Fruit fly (Drosophila melanogaster): ENCODE measurements around the gene CG7600.

The CG7600 gene

dm6 chr3L:11242410-11243291, 32.1 kb downstream of the CG7600 start (continued):
- 0 out of 4 replicates have a peak, but pooled peaks have one; percentile 33 for TF ChIP-seq chinmo (GFP tag; IDR thresholded peaks at IDR 0.05; ENCODE audit: partially characterized antibody)
- TF ChIP-seq oc (tag; optimal IDR thresholded peaks at IDR 0.05): no peak
- TF ChIP-seq en (GFP tag; optimal IDR thresholded peaks at IDR 0.05): no peak
- TF ChIP-seq CG30431 (GFP tag; optimal IDR thresholded peaks at IDR 0.05): no peak
- TF ChIP-seq CG34224 (GFP tag; IDR thresholded peaks at IDR 0.05; ENCODE audit: partially characterized antibody): no peak
- 0 out of 2 replicates have a peak, but pooled peaks have one; percentile 22 for TF ChIP-seq stc (GFP tag; IDR thresholded peaks at IDR 0.05)
- no peak for TF ChIP-seq bigmax (GFP tag; optimal IDR thresholded peaks at IDR 0.05)
- no peak for TF ChIP-seq toy (GFP tag; IDR thresholded peaks at IDR 0.05)
- no peak for TF ChIP-seq CG10366 (GFP tag; IDR thresholded peaks at IDR 0.05)
- TF ChIP-seq gem (tag; optimal IDR thresholded peaks at IDR 0.05): no peak
- peak; percentile 22 for TF ChIP-seq yki (optimal IDR thresholded peaks at IDR 0.05)
- no peak for TF ChIP-seq CG11456 (GFP tag; IDR thresholded peaks at IDR 0.05)
- peak; percentile 78 for TF ChIP-seq zf30C (GFP tag; optimal IDR thresholded peaks at IDR 0.05)
- TF ChIP-seq mirr (GFP tag; optimal IDR thresholded peaks at IDR 0.05): peak; percentile 85
- no peak for TF ChIP-seq CG10209 (GFP tag; optimal IDR thresholded peaks at IDR 0.05)
- no peak for TF ChIP-seq CG8765 (GFP tag; IDR thresholded peaks at IDR 0.05)
- no peak for TF ChIP-seq Gug (GFP tag; IDR thresholded peaks at IDR 0.05)
- no peak for TF ChIP-seq emc (GFP tag; optimal IDR thresholded peaks at IDR 0.05)
- TF ChIP-seq Dip3 (GFP tag; optimal IDR thresholded peaks at IDR 0.05): no peak
- peak; percentile 62 for TF ChIP-seq sens (GFP tag)
- TF ChIP-seq CG9437 (GFP tag; optimal IDR thresholded peaks at IDR 0.05): no peak
- TF ChIP-seq CG8478 (optimal IDR thresholded peaks at IDR 0.05): no peak
- peak; percentile 56 for TF ChIP-seq CG1832 (GFP tag; optimal IDR thresholded peaks at IDR 0.05)
- TF ChIP-seq jing (GFP tag; optimal IDR thresholded peaks at IDR 0.05): no peak
- TF ChIP-seq CG8290 (GFP tag; optimal IDR thresholded peaks at IDR 0.05): no peak
- peak in 1 of 2 experiments; percentile 29 for TF ChIP-seq CG8290 (tag; optimal IDR thresholded peaks at IDR 0.05)
- TF ChIP-seq CG2120 (GFP tag; optimal IDR thresholded peaks at IDR 0.05): no peak
- TF ChIP-seq Hr51 (GFP tag; optimal IDR thresholded peaks at IDR 0.05): no peak
- no peak for TF ChIP-seq CrebB (tag; optimal IDR thresholded peaks at IDR 0.05)
- no peak for TF ChIP-seq CG11504 (tag; optimal IDR thresholded peaks at IDR 0.05)
- peak; percentile 92 for TF ChIP-seq Med (GFP tag)
- TF ChIP-seq Hmx (GFP tag; optimal IDR thresholded peaks at IDR 0.05): no peak
- TF ChIP-seq CG10321 (GFP tag; IDR thresholded peaks at IDR 0.05): no peak
- TF ChIP-seq CG15479 (GFP tag; optimal IDR thresholded peaks at IDR 0.05): peak; percentile 85

DNA sequence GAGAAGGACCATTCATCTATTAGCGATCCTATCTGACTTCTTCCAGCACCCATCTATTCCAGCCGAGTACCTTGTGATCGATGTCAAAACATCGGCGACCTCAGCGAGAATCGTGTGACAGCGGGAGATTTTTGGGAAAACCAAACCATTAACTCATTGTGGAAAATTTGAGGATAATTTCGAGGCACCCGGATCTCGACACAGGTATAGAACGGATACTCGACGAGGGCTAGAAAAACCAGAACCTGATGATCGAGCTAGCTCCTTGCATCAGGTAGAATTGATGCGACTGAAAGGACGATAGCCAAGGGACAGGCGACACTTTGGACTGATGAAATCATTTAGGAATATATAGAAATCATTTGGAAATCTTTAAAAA, 32.7 kb downstream of the CG7600 start:
- TF ChIP-seq CG2199 (GFP tag; IDR thresholded peaks at IDR 0.05): 0 out of 3 replicates have a peak, but pooled peaks have one; percentile 37
- TF ChIP-seq ERR (GFP tag; optimal IDR thresholded peaks at IDR 0.05): no peak
- TF ChIP-seq psq (GFP tag; optimal IDR thresholded peaks at IDR 0.05): no peak
- TF ChIP-seq Mrtf (GFP tag; IDR thresholded peaks at IDR 0.05): no peak
- peak; percentile 93 for TF ChIP-seq zen (tag; optimal IDR thresholded peaks at IDR 0.05)
- peak; percentile 37 for TF ChIP-seq cad (GFP tag; optimal IDR thresholded peaks at IDR 0.05)
- TF ChIP-seq inv (GFP tag; IDR thresholded peaks at IDR 0.05; ENCODE audit: partially characterized antibody): no peak
- no peak for TF ChIP-seq Dek (tag; optimal IDR thresholded peaks at IDR 0.05)
- no peak for TF ChIP-seq Bdp1 (GFP tag; optimal IDR thresholded peaks at IDR 0.05)
- peak; percentile 12 for TF ChIP-seq hth (optimal IDR thresholded peaks at IDR 0.05)
- TF ChIP-seq tll (GFP tag; optimal IDR thresholded peaks at IDR 0.05): peak in 1 of 2 experiments; percentile 86
- TF ChIP-seq CG15479 (GFP tag; optimal IDR thresholded peaks at IDR 0.05): peak; percentile 53
- no peak for TF ChIP-seq sens-2 (GFP tag; IDR thresholded peaks at IDR 0.05)
- no peak for TF ChIP-seq Doc3 (GFP tag; IDR thresholded peaks at IDR 0.05; ENCODE audit: partially characterized antibody)
- no peak for TF ChIP-seq trem (tag; optimal IDR thresholded peaks at IDR 0.05)
- no peak for TF ChIP-seq CG8388 (GFP tag; optimal IDR thresholded peaks at IDR 0.05)
- TF ChIP-seq sim (GFP tag; IDR thresholded peaks at IDR 0.05): no peak
- no peak for TF ChIP-seq CG7987 (GFP tag; optimal IDR thresholded peaks at IDR 0.05)
- TF ChIP-seq dati (GFP tag; IDR thresholded peaks at IDR 0.05): no peak
